Fruit fly (Drosophila melanogaster): Measurements from ENCODE around the gene Bet3.

The Bet3 gene

DNA sequence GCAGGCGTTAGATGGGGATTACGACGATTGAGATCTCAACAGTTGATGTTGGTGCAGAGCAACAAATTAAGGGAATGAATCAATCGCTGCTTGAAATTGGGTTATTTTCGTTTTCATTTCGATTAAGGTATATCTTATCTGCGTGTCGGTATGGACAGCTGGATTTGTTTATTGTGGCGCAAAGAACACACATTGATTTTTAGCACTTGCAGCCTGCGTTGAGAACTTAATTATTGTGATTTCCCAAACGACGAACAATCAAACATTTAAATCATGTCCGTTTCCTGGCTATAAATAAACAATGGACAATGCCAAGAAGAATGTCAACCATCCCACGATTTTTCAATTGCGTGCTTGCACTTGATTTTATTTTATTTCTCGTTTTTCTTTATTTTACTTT lies 44.0 kb downstream of the Bet3 start:
- no peak for TF ChIP-seq CG4496 (GFP tag; IDR thresholded peaks at IDR 0.05)
- TF ChIP-seq CG34367 (tag; optimal IDR thresholded peaks at IDR 0.05): no peak
- no peak for TF ChIP-seq Snoo (tag; optimal IDR thresholded peaks at IDR 0.05)
- TF ChIP-seq CG13204 (GFP tag; optimal IDR thresholded peaks at IDR 0.05): no peak
- TF ChIP-seq Pif1B (GFP tag; optimal IDR thresholded peaks at IDR 0.05): no peak
- no peak for TF ChIP-seq EcR (GFP tag; optimal IDR thresholded peaks at IDR 0.05)
- TF ChIP-seq CG8159 (tag; optimal IDR thresholded peaks at IDR 0.05): no peak
- no peak for TF ChIP-seq CG10348 (GFP tag; IDR thresholded peaks at IDR 0.05)
- no peak for TF ChIP-seq D1 (tag; optimal IDR thresholded peaks at IDR 0.05)

DNA sequence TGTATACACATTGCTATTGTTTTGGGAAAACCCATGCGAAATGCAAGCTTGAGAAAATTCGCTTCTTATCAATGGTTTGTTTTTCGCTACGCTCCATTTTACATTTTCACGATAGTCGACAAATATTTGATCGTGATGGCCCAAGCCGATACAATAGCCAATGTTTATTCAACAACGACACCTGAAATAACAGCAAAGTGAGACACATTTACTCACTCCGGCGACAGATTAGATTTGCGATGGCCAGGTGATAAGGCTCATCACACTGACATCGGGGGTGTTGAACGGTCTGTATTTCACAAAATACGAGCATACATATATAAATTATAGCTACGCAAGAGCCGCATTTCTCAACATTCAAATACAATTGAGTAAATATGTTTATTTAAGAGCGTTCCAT lies 44.9 kb downstream of the Bet3 start:
- TF ChIP-seq Pif1A (GFP tag; optimal IDR thresholded peaks at IDR 0.05): peak; percentile 29
- peak; percentile 51; the same call in 1 of the 2 replicates for TF ChIP-seq CG32121 (GFP tag; IDR thresholded peaks at IDR 0.05)
- TF ChIP-seq CG14655 (GFP tag; optimal IDR thresholded peaks at IDR 0.05): peak; percentile 22
- TF ChIP-seq Snoo (tag; optimal IDR thresholded peaks at IDR 0.05): no peak
- peak; percentile 54; the same call in 1 of the 3 replicates for TF ChIP-seq CG4496 (GFP tag; IDR thresholded peaks at IDR 0.05)
- peak; percentile 12 for TF ChIP-seq Pif1B (GFP tag; optimal IDR thresholded peaks at IDR 0.05)
- TF ChIP-seq CG34367 (tag; optimal IDR thresholded peaks at IDR 0.05): no peak
- peak; percentile 49 for TF ChIP-seq gl (tag; optimal IDR thresholded peaks at IDR 0.05)
- TF ChIP-seq CG8301 (tag; optimal IDR thresholded peaks at IDR 0.05): no peak

DNA sequence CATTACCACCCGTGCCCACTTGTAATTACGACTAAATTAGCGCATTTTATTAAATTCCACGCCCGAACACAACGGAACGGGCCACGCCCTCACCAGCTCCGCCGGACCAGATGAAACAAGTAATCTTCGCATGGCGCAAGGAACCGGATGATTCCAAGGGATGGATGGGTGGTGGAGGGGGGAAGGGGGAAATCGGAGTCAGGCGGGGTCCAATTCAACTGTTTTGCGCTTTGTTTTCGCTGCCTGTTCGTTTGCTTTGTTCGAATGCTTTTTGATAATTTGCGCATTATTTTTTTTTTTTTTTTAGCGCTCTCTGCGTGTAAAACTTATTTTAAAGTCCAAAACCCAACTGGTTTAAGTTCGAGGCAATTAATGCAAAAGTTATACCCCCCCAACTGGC lies 45.4 kb downstream of the Bet3 start:
- no peak for TF ChIP-seq CG13204 (GFP tag; optimal IDR thresholded peaks at IDR 0.05)
- TF ChIP-seq CG12605 (GFP tag; IDR thresholded peaks at IDR 0.05): peak; percentile 30; the same call in 1 of the 2 replicates
- TF ChIP-seq CG32121 (GFP tag; IDR thresholded peaks at IDR 0.05): no peak
- peak; percentile 33 for TF ChIP-seq EcR (GFP tag; optimal IDR thresholded peaks at IDR 0.05)

DNA sequence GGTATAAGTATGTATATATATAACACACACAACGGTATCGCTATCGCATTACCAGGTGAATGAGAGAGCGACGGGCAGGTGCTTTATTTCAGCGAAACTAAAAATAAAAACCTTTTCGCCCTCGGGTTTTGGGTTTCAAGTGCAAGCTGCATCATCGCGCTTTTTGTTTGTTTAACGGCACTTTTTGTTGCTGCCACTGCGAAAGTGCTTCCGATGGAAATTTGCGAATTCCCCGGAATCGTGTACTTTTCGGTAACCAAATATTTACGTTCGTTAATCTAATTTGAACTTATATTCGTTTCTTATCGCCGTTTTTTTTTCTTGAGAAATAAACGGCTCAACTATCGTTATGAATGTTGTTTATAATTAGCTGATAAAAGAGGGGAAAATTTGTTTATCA lies 46.0 kb downstream of the Bet3 start:
- TF ChIP-seq CG13204 (GFP tag; optimal IDR thresholded peaks at IDR 0.05) (no peak), fd96Ca (GFP tag; IDR thresholded peaks at IDR 0.05) (no peak), CG34367 (tag; optimal IDR thresholded peaks at IDR 0.05) (no peak), CG17806 (tag; optimal IDR thresholded peaks at IDR 0.05) (no peak), CG4496 (GFP tag; IDR thresholded peaks at IDR 0.05) (no peak), CG12605 (GFP tag; IDR thresholded peaks at IDR 0.05) (no peak), Snoo (tag; optimal IDR thresholded peaks at IDR 0.05) (no peak), CG8159 (tag; optimal IDR thresholded peaks at IDR 0.05) (no peak), D1 (tag; optimal IDR thresholded peaks at IDR 0.05) (no peak), EcR (GFP tag; optimal IDR thresholded peaks at IDR 0.05) (no peak), CG15710 (tag; optimal IDR thresholded peaks at IDR 0.05) (no peak), Pif1B (GFP tag; optimal IDR thresholded peaks at IDR 0.05) (no peak), rn (GFP tag; IDR thresholded peaks at IDR 0.05) (no peak)

DNA sequence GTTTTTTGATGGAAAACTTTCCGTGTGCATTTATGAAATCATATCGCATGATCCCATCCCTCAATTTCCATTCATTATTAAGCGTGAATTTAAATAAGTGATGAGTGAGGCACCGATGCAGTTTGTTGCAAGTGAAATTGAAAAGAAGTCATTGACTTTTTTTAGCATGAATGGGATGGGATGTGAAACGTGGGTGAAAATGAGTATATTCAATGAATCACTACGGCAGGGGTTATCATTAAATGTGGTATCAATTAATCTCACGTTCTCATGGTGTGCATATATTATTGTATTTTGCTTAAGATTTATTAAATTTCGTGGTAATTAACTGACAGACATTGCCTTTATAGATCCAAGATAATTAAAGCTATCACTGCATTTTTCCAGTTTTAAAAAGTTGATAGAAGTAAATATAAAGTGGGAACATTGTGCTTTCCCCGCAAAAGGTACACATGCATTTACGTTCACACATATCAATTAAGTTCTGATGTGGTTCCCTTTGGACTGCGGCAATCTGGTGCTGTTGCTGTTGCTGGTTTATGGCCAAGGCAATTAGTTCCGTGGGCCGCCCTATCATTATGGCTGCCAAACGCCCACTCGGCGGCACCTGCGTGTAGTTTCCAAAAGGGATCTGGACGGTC lies 50.6 kb downstream of the Bet3 start:
- TF ChIP-seq CG10348 (GFP tag; IDR thresholded peaks at IDR 0.05) (no peak), EcR (GFP tag; optimal IDR thresholded peaks at IDR 0.05) (peak; percentile 33), CG9948 (tag; optimal IDR thresholded peaks at IDR 0.05) (no peak), CG8301 (tag; optimal IDR thresholded peaks at IDR 0.05) (no peak), CG34367 (tag; optimal IDR thresholded peaks at IDR 0.05) (no peak), D1 (tag; optimal IDR thresholded peaks at IDR 0.05) (no peak)

Data from whole organism, pupa.